Worm (Caenorhabditis elegans): Measurements from ENCODE around the gene B0403.6.

B0403.6 gene

ce11 chrX:7050290-7050689 is 24.9 kb downstream of the B0403.6 start, which contains the start of gene ubc-17:
ubc-17 (plus strand) TSS chrX:7050590.
- TF ChIP-seq ceh-90 (tag; optimal IDR thresholded peaks at IDR 0.05) (no peak), lin-14 (GFP tag; optimal IDR thresholded peaks at IDR 0.05) (peak; percentile 9)

DNA sequence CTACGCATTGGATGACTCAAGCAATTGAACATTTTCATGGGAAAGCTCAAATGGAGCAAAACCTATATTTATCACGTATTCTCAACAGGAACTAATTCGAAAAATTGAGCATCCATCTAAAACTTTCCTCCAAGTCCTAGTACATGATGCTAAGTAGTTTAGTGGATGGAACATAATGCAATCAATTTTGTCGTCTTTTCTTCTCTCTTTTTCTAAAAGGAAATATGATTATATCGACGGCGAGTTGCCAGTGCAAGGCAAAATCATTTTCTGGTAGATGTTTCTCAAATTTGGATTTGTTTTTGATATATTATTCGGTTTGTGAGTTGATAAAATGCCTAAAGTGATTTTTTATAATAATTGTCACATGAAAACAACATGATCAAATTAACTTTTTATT is 34.4 kb downstream of the B0403.6 start:
- no peak for TF ChIP-seq nhr-76 (tag; optimal IDR thresholded peaks at IDR 0.05)
- TF ChIP-seq pax-3 (tag; optimal IDR thresholded peaks at IDR 0.05), result no peak
- TF ChIP-seq ceh-90 (tag; optimal IDR thresholded peaks at IDR 0.05), result no peak
- TF ChIP-seq ces-1 (GFP tag; optimal IDR thresholded peaks at IDR 0.05), result peak; percentile 94
- no peak for TF ChIP-seq nhr-19 (GFP tag; conservative IDR thresholded peaks at IDR 0.05)
- TF ChIP-seq fos-1 (tag; optimal IDR thresholded peaks at IDR 0.05), result no peak
- no peak for TF ChIP-seq tlp-1 (tag; optimal IDR thresholded peaks at IDR 0.05)
- no peak for TF ChIP-seq fkh-10 (GFP tag; optimal IDR thresholded peaks at IDR 0.05)
- no peak for TF ChIP-seq F16B12.6 (tag; optimal IDR thresholded peaks at IDR 0.05)
- no peak for TF ChIP-seq aly-2 (tag; optimal IDR thresholded peaks at IDR 0.05)
- no peak for TF ChIP-seq hpl-2 (GFP tag; optimal IDR thresholded peaks at IDR 0.05)
- TF ChIP-seq nhr-84 (tag; optimal IDR thresholded peaks at IDR 0.05), result no peak
- TF ChIP-seq lin-14 (GFP tag; optimal IDR thresholded peaks at IDR 0.05), result peak; percentile 80
- TF ChIP-seq Y116A8C.19 (tag; optimal IDR thresholded peaks at IDR 0.05; ENCODE audit: borderline replicate concordance), result no peak
- TF ChIP-seq tbx-2 (tag; optimal IDR thresholded peaks at IDR 0.05), result peak; percentile 63
- no peak for TF ChIP-seq lin-13 (GFP tag; optimal IDR thresholded peaks at IDR 0.05)
- TF ChIP-seq lin-39 (tag; optimal IDR thresholded peaks at IDR 0.05), result no peak
- TF ChIP-seq ceh-63 (GFP tag; optimal IDR thresholded peaks at IDR 0.05), result no peak
- TF ChIP-seq nhr-28 (tag; optimal IDR thresholded peaks at IDR 0.05), result no peak
- TF ChIP-seq grh-1 (GFP tag; IDR thresholded peaks at IDR 0.05), result no peak
- no peak for TF ChIP-seq skn-1 (tag; optimal IDR thresholded peaks at IDR 0.05)
- no peak for TF ChIP-seq irx-1 (tag; optimal IDR thresholded peaks at IDR 0.05)
- no peak for TF ChIP-seq pag-3 (tag; optimal IDR thresholded peaks at IDR 0.05; ENCODE audit: borderline replicate concordance, insufficient read depth)
- no peak for TF ChIP-seq unc-30 (tag; optimal IDR thresholded peaks at IDR 0.05)
- TF ChIP-seq nhr-11 (tag; optimal IDR thresholded peaks at IDR 0.05), result no peak
- no peak for TF ChIP-seq ceh-88 (GFP tag; IDR thresholded peaks at IDR 0.05)
- no peak for TF ChIP-seq vab-15 (tag; optimal IDR thresholded peaks at IDR 0.05)
- TF ChIP-seq unc-130 (tag; optimal IDR thresholded peaks at IDR 0.05), result no peak
- TF ChIP-seq C16A3.4 (tag; optimal IDR thresholded peaks at IDR 0.05), result no peak
- no peak for TF ChIP-seq dpl-1 (GFP tag; optimal IDR thresholded peaks at IDR 0.05)
- TF ChIP-seq unc-86 (tag; optimal IDR thresholded peaks at IDR 0.05), result no peak
- TF ChIP-seq C34B4.2 (tag; optimal IDR thresholded peaks at IDR 0.05), result no peak
- TF ChIP-seq jun-1 (tag; optimal IDR thresholded peaks at IDR 0.05), result no peak
- TF ChIP-seq snu-23 (GFP tag; optimal IDR thresholded peaks at IDR 0.05), result no peak
- TF ChIP-seq blmp-1 (tag; optimal IDR thresholded peaks at IDR 0.05), result no peak
- TF ChIP-seq egl-13 (tag; optimal IDR thresholded peaks at IDR 0.05), result no peak
- TF ChIP-seq lin-35 (GFP tag; optimal IDR thresholded peaks at IDR 0.05), result no peak
- TF ChIP-seq swsn-7 (tag; optimal IDR thresholded peaks at IDR 0.05), result peak; percentile 0
- no peak for TF ChIP-seq nhr-77 (tag; optimal IDR thresholded peaks at IDR 0.05)
- no peak for TF ChIP-seq nhr-90 (tag; optimal IDR thresholded peaks at IDR 0.05; ENCODE audit: poor library complexity)
- peak; percentile 27 for TF ChIP-seq nhr-47 (tag; optimal IDR thresholded peaks at IDR 0.05)
- TF ChIP-seq nhr-85 (tag), result no peak
- TF ChIP-seq ceh-8 (GFP tag; optimal IDR thresholded peaks at IDR 0.05), result no peak
- no peak for TF ChIP-seq ama-1 (optimal IDR thresholded peaks at IDR 0.05)
- no peak for TF ChIP-seq dsc-1 (tag; optimal IDR thresholded peaks at IDR 0.05)
- no peak for TF ChIP-seq mab-9 (GFP tag; IDR thresholded peaks at IDR 0.05)
- TF ChIP-seq nhr-20 (tag; optimal IDR thresholded peaks at IDR 0.05), result no peak
- TF ChIP-seq ceh-82 (tag; optimal IDR thresholded peaks at IDR 0.05), result no peak
- TF ChIP-seq nhr-71 (tag; optimal IDR thresholded peaks at IDR 0.05), result peak; percentile 21
- no peak for TF ChIP-seq ztf-4 (tag; optimal IDR thresholded peaks at IDR 0.05)
- no peak for TF ChIP-seq lsy-2 (tag; optimal IDR thresholded peaks at IDR 0.05)
- TF ChIP-seq unc-98 (GFP tag; IDR thresholded peaks at IDR 0.05), result no peak

Data from whole organism, L1 larva.